Comparison of ENCODE assay signal across 5 fruit fly cellular contexts in the genomic region with DNA sequence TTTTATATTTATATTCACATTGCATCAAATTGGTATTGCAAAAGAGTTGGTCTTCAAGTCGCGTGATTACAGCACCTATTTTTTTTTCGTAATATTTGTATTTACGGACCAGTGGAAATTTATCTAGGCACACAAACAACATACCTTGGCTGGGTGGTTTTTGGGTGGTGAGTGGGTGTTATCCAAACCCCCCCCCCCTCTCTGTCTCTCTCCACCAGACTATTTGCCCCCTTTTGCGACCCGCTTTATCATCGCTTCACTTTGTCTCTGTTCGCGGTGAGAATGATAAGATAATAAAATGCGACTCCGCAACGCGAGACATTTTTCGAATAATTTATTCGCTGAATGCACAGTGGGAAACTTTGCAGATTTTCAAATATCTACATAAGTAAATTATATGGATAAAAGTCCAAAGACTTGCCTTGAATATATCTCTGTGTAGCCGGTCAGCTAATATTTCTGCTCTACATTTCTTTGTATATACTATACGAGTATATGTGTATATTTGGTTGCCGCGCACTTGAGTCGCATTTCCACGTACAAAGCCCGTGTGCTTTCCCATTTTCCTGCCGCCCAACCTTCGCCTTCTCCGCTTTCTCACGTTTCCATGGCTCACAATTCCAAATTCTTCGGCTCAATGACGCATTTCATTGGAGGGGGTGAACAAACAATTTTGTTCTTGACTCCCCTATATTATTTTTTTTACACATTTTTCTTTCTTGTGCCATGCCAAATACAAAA.
A peak's percentile ranks its signal among the peaks of the same experiment; 100 is the strongest.
TF ChIP-seq lines count a peak whose summit lies in the region.

No protein-coding gene starts in this region.

- no peak for TF ChIP-seq CTCF in whole organism, embryonic (GFP tag; optimal IDR thresholded peaks at IDR 0.05; lab: Kevin White, UChicago)

TF ChIP-seq in whole organism, adult, 20 proteins besides CTCF, POLR2A, EP300 and RAD21:
- TF ChIP-seq bab1 (GFP tag; optimal IDR thresholded peaks at IDR 0.05; lab: Kevin White, UChicago), result peak; percentile 24
- peak; percentile 16 for TF ChIP-seq CG11617 (GFP tag; optimal IDR thresholded peaks at IDR 0.05; lab: Kevin White, UChicago)
- TF ChIP-seq CG7045 (GFP tag; optimal IDR thresholded peaks at IDR 0.05; lab: Kevin White, UChicago), result no peak
- no peak for TF ChIP-seq CG14711 (tag; optimal IDR thresholded peaks at IDR 0.05; lab: Kevin White, UChicago)
- TF ChIP-seq CG7101 (tag; optimal IDR thresholded peaks at IDR 0.05; lab: Kevin White, UChicago), result peak; percentile 37
- no peak for TF ChIP-seq CG5204 (GFP tag; optimal IDR thresholded peaks at IDR 0.05; lab: Kevin White, UChicago)
- TF ChIP-seq Hr96 (GFP tag; optimal IDR thresholded peaks at IDR 0.05; lab: Kevin White, UChicago), result no peak
- no peak for TF ChIP-seq cic (GFP tag; optimal IDR thresholded peaks at IDR 0.05; lab: Kevin White, UChicago)
- TF ChIP-seq ovo (GFP tag; optimal IDR thresholded peaks at IDR 0.05; lab: Kevin White, UChicago), result no peak
- TF ChIP-seq kay (GFP tag; lab: Kevin White, UChicago; ENCODE audit: borderline replicate concordance), result peak; percentile 45
- peak; percentile 65 for TF ChIP-seq tj (GFP tag; optimal IDR thresholded peaks at IDR 0.05; lab: Kevin White, UChicago)

TF ChIP-seq in whole organism, embryonic, 481 proteins besides CTCF, POLR2A, EP300 and RAD21 (continues in another document):
- no peak for TF ChIP-seq CG12744 (GFP tag; optimal IDR thresholded peaks at IDR 0.05; lab: Kevin White, UChicago)
- no peak for TF ChIP-seq aop (GFP tag; IDR thresholded peaks at IDR 0.05; lab: Robert Waterston, UW)
- no peak for TF ChIP-seq CG17829 (tag; optimal IDR thresholded peaks at IDR 0.05; lab: Kevin White, UChicago)
- TF ChIP-seq Deaf1 (tag; optimal IDR thresholded peaks at IDR 0.05; lab: Kevin White, UChicago), result no peak
- TF ChIP-seq CG11398 (GFP tag; optimal IDR thresholded peaks at IDR 0.05; lab: Kevin White, UChicago), result no peak
- TF ChIP-seq CG17361 (GFP tag; IDR thresholded peaks at IDR 0.05; lab: Robert Waterston, UW), result 0 out of 3 replicates have a peak, but pooled peaks have one; percentile 5
- no peak for TF ChIP-seq CG7271 (tag; optimal IDR thresholded peaks at IDR 0.05; lab: Kevin White, UChicago)
- peak; percentile 4 for TF ChIP-seq CG17359 (tag; optimal IDR thresholded peaks at IDR 0.05; lab: Kevin White, UChicago)
- TF ChIP-seq CrebB (tag; optimal IDR thresholded peaks at IDR 0.05; lab: Kevin White, UChicago), result no peak
- TF ChIP-seq chm (GFP tag; IDR thresholded peaks at IDR 0.05; lab: Robert Waterston, UW), result 0 out of 2 replicates have a peak, but pooled peaks have one; percentile 16
- peak; percentile 21 for TF ChIP-seq CG7556 (GFP tag; optimal IDR thresholded peaks at IDR 0.05; lab: Kevin White, UChicago)
- no peak for TF ChIP-seq CG8388 (GFP tag; optimal IDR thresholded peaks at IDR 0.05; lab: Kevin White, UChicago)
- no peak for TF ChIP-seq pb (GFP tag; optimal IDR thresholded peaks at IDR 0.05; lab: Kevin White, UChicago)
- TF ChIP-seq CG5180 (GFP tag; optimal IDR thresholded peaks at IDR 0.05; lab: Kevin White, UChicago), result no peak
- TF ChIP-seq gce (GFP tag; IDR thresholded peaks at IDR 0.05; lab: Robert Waterston, UW), result no peak
- no peak for TF ChIP-seq grn (GFP tag; optimal IDR thresholded peaks at IDR 0.05; lab: Kevin White, UChicago)
- TF ChIP-seq chn (GFP tag; optimal IDR thresholded peaks at IDR 0.05; lab: Kevin White, UChicago), result no peak
- no peak for TF ChIP-seq esg (GFP tag; conservative IDR thresholded peaks at IDR 0.05; lab: Robert Waterston, UW)

TF ChIP-seq in whole organism, prepupa, 60 proteins besides CTCF, POLR2A, EP300 and RAD21 (continues in another document):
- TF ChIP-seq Lpt (GFP tag; optimal IDR thresholded peaks at IDR 0.05; lab: Kevin White, UChicago), result no peak
- TF ChIP-seq CG4318 (GFP tag; optimal IDR thresholded peaks at IDR 0.05; lab: Kevin White, UChicago), result no peak
- TF ChIP-seq dac (GFP tag; optimal IDR thresholded peaks at IDR 0.05; lab: Kevin White, UChicago), result no peak
- 0 out of 3 replicates have a peak, but pooled peaks have one; percentile 15 for TF ChIP-seq CG6163 (GFP tag; IDR thresholded peaks at IDR 0.05; lab: Robert Waterston, UW)
- peak; percentile 14 for TF ChIP-seq Sox102F (GFP tag; optimal IDR thresholded peaks at IDR 0.05; lab: Kevin White, UChicago)
- TF ChIP-seq net (GFP tag; optimal IDR thresholded peaks at IDR 0.05; lab: Kevin White, UChicago), result no peak
- TF ChIP-seq CG11762 (GFP tag; optimal IDR thresholded peaks at IDR 0.05; lab: Kevin White, UChicago; ENCODE audit: insufficient read depth), result no peak
- TF ChIP-seq Smox (GFP tag; optimal IDR thresholded peaks at IDR 0.05; lab: Kevin White, UChicago), result peak; percentile 18
- no peak for TF ChIP-seq Hr4 (GFP tag; optimal IDR thresholded peaks at IDR 0.05; lab: Kevin White, UChicago)
- no peak for TF ChIP-seq CG6808 (GFP tag; optimal IDR thresholded peaks at IDR 0.05; lab: Kevin White, UChicago)
- TF ChIP-seq pdm3 (GFP tag; optimal IDR thresholded peaks at IDR 0.05; lab: Kevin White, UChicago), result peak; percentile 2
- no peak for TF ChIP-seq CG11902 (GFP tag; optimal IDR thresholded peaks at IDR 0.05; lab: Kevin White, UChicago)
- peak; percentile 74 for TF ChIP-seq Eip78C (GFP tag; lab: Kevin White, UChicago)
- TF ChIP-seq CG34406 (GFP tag; optimal IDR thresholded peaks at IDR 0.05; lab: Kevin White, UChicago), result peak; percentile 16
- no peak for TF ChIP-seq Hr39 (GFP tag; optimal IDR thresholded peaks at IDR 0.05; lab: Kevin White, UChicago)
- peak; percentile 37 for TF ChIP-seq Met (GFP tag; optimal IDR thresholded peaks at IDR 0.05; lab: Kevin White, UChicago)
- TF ChIP-seq CG10669 (GFP tag; optimal IDR thresholded peaks at IDR 0.05; lab: Kevin White, UChicago), result no peak
- no peak for TF ChIP-seq CG8632 (GFP tag; optimal IDR thresholded peaks at IDR 0.05; lab: Kevin White, UChicago)
- peak; percentile 2 for TF ChIP-seq esn (GFP tag; optimal IDR thresholded peaks at IDR 0.05; lab: Kevin White, UChicago)

TF ChIP-seq in whole organism, pupa, 21 proteins besides CTCF, POLR2A, EP300 and RAD21:
- TF ChIP-seq CG32121 (GFP tag; IDR thresholded peaks at IDR 0.05; lab: Robert Waterston, UW) (no peak), CG4496 (GFP tag; IDR thresholded peaks at IDR 0.05; lab: Robert Waterston, UW) (0 out of 3 replicates have a peak, but pooled peaks have one; percentile 16)

TF ChIP-seq in whole organism, wandering third instar larva, 38 proteins besides CTCF, POLR2A, EP300 and RAD21:
- no peak for TF ChIP-seq Vsx2 (GFP tag; optimal IDR thresholded peaks at IDR 0.05; lab: Kevin White, UChicago; ENCODE audit: partially characterized antibody)
- TF ChIP-seq usp (GFP tag; optimal IDR thresholded peaks at IDR 0.05; lab: Kevin White, UChicago), result no peak
- TF ChIP-seq fru (GFP tag; optimal IDR thresholded peaks at IDR 0.05; lab: Kevin White, UChicago), result peak; percentile 18
- no peak for TF ChIP-seq Rel (GFP tag; optimal IDR thresholded peaks at IDR 0.05; lab: Kevin White, UChicago)
- TF ChIP-seq Rel (tag; optimal IDR thresholded peaks at IDR 0.05; lab: Kevin White, UChicago), result peak; percentile 88
- peak in 1 of 2 experiments; percentile 30 for TF ChIP-seq foxo (GFP tag; optimal IDR thresholded peaks at IDR 0.05; lab: Kevin White, UChicago)
- peak; percentile 13 for TF ChIP-seq psq (GFP tag; optimal IDR thresholded peaks at IDR 0.05; lab: Kevin White, UChicago)
- TF ChIP-seq h (GFP tag; optimal IDR thresholded peaks at IDR 0.05; lab: Kevin White, UChicago), result peak; percentile 37
- no peak for TF ChIP-seq dmrt93B (GFP tag; optimal IDR thresholded peaks at IDR 0.05; lab: Kevin White, UChicago)
- TF ChIP-seq rgr (GFP tag; optimal IDR thresholded peaks at IDR 0.05; lab: Kevin White, UChicago), result peak; percentile 7
- TF ChIP-seq dsf (GFP tag; optimal IDR thresholded peaks at IDR 0.05; lab: Kevin White, UChicago; ENCODE audit: borderline replicate concordance), result no peak
- TF ChIP-seq HLH106 (tag; optimal IDR thresholded peaks at IDR 0.05; lab: Kevin White, UChicago), result peak; percentile 16
